Fruit fly (Drosophila melanogaster) S2 (cell line): Measurements from ENCODE around the gene Uros2.

ENCODE experiments used
- CG8478 ChIP-seq: fragments of >200 bp; optimal IDR thresholded peaks from 2 replicates; lab custom pipeline; 2018
- CTCF ChIP-seq, 2 experiments: fragments of >200 bp; optimal IDR thresholded peaks; 2 replicates each; lab custom pipeline; 2018

DNA sequence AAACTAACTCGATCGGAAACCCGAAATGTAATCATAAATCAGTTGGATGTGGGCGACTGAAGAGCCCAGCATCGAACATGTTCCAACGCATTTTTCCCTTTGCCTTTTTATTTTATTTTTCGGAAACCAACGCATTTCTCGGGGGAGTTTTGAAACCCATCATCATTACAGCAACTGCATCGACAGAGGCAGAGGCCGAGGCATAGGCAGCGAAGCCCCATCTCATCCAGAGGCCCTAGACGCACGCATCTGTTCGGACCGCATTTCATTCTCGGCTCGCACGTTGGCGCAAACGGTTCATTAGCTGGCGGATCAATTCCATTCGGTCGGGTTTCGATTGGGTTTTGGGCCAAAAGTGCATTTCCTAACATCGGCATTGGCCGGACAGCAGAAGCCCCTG, 37.2 kb downstream of the Uros2 start, which contains the start of gene CG4576:
- TF ChIP-seq CTCF (optimal IDR thresholded peaks at IDR 0.05; lab: Kevin White, UChicago) (no peak), CG8478 (lab: Kevin White, UChicago) (no peak)
